Fruit fly (Drosophila melanogaster): ENCODE results near the gene CG31809.

DNA sequence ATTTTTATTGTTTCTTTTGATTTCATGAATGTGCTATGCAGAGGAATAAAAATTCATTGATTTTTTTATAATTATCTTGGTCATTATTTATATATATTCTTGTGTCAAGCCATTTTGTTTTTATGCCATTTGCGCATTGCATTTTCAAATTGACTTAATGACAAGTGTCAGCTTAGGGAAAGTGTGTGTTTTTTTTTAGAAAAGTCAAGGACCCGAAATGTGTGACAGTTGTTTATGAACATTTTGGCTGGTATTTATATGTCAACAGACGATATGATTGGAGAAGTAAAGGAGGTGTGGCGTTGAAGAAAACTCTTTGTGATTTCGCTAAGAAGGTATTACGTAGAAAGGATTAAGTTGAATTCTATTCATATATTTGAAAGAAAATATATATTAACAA is 20.8 kb downstream of the CG31809 start, which contains the start of the genes SclA and SclB:
- TF ChIP-seq CG8478 (optimal IDR thresholded peaks at IDR 0.05) (no peak), psq (optimal IDR thresholded peaks at IDR 0.05) (no peak)

Measured in whole organism.